Worm (Caenorhabditis elegans): ENCODE data around the gene C25H3.14.

DNA sequence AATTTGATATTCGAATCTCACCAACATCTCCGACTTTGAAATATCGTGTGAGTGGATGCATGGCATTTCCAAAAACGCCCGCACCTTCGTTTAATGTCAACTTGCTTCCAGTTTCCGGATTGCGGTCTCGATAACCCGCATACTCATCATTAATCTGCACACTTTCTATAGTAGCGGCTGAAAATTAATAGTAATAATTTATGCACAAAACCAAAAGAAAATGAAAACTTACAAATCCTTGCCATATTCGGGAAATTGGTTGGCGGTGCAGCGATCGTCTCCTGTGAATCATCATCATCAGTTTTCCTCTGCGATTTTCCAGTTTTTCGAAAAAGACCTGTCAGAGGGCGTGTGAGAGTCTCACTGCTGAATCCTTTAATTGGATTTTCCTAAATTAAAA lies 34.7 kb upstream of the C25H3.14 start:
- TF ChIP-seq flt-1 (GFP tag; IDR thresholded peaks at IDR 0.05) (no peak), ref-1 (GFP tag; conservative IDR thresholded peaks at IDR 0.05) (no peak), ztf-23 (GFP tag; IDR thresholded peaks at IDR 0.05) (no peak), cog-1 (tag; optimal IDR thresholded peaks at IDR 0.05) (no peak), tab-1 (GFP tag; IDR thresholded peaks at IDR 0.05) (no peak), med-1 (GFP tag; optimal IDR thresholded peaks at IDR 0.05; ENCODE audit: insufficient read depth) (no peak)
